Fruit fly (Drosophila melanogaster) whole organism, adult: Measurements from ENCODE around the gene CG13458.

Experiments
- CG11617 ChIP-seq: fragments of 200-800 bp; sonication (Bioruptor generic); optimal IDR thresholded peaks from 2 replicates; lab custom pipeline; 2017; ENCODE audit warnings: mild to moderate bottlenecking, missing biosample characterization, missing genetic modification reagents, missing genetic modification characterization
- CG12768 ChIP-seq: fragments of 200-800 bp; sonication (Bioruptor generic); optimal IDR thresholded peaks from 2 replicates; lab custom pipeline; 2017; ENCODE audit warnings: missing biosample characterization, missing genetic modification characterization, mild to moderate bottlenecking, moderate library complexity, missing genetic modification reagents
- CG1620 ChIP-seq: fragments of 200-800 bp; sonication (Bioruptor generic); optimal IDR thresholded peaks from 2 replicates; lab custom pipeline; 2016; ENCODE audit warnings: missing biosample characterization, missing genetic modification characterization
- CG33017 ChIP-seq: fragments of 200-800 bp; sonication (Bioruptor generic); optimal IDR thresholded peaks from 2 replicates; lab custom pipeline; 2018; ENCODE audit warnings: missing biosample characterization, mild to moderate bottlenecking, missing genetic modification characterization, moderate library complexity
- CG7045 ChIP-seq: fragments of 200-800 bp; sonication (Bioruptor generic); optimal IDR thresholded peaks from 2 replicates; lab custom pipeline; 2017; ENCODE audit warnings: missing biosample characterization, mild to moderate bottlenecking, missing genetic modification characterization
- CG7101 ChIP-seq: fragments of 200-800 bp; sonication (Bioruptor generic); optimal IDR thresholded peaks from 2 replicates; lab custom pipeline; 2018; ENCODE audit warnings: missing biosample characterization, mild to moderate bottlenecking, missing genetic modification characterization, moderate library complexity
- Clk ChIP-seq: fragments of 200-800 bp; sonication (Bioruptor generic); optimal IDR thresholded peaks from 2 replicates; lab custom pipeline; 2017; ENCODE audit warnings: missing biosample characterization, missing genetic modification characterization
- Hr96 ChIP-seq: fragments of 200-800 bp; sonication (Bioruptor generic); optimal IDR thresholded peaks from 2 replicates; lab custom pipeline; 2016; ENCODE audit warnings: missing biosample characterization, missing genetic modification characterization
- Mnt ChIP-seq: fragments of 200-800 bp; sonication (Bioruptor generic); optimal IDR thresholded peaks from 2 replicates; lab custom pipeline; 2016; ENCODE audit warnings: missing biosample characterization, mild to moderate bottlenecking, missing genetic modification characterization
- cnc ChIP-seq, 2 experiments: fragments of >200 bp; optimal IDR thresholded peaks; 2 replicates each; lab custom pipeline; 2017
- kay ChIP-seq: fragments of 200-800 bp; sonication (Bioruptor generic); peaks from one replicate; lab custom pipeline; 2016; ENCODE audit warnings: missing biosample characterization, missing genetic modification characterization, borderline replicate concordance
- pad ChIP-seq: fragments of 200-800 bp; sonication (Bioruptor generic); optimal IDR thresholded peaks from 3 replicates; lab custom pipeline; 2017; ENCODE audit warnings: missing biosample characterization, missing genetic modification characterization, mild to moderate bottlenecking, moderate library complexity, missing genetic modification reagents
- tj ChIP-seq: fragments of 200-800 bp; sonication (Bioruptor generic); optimal IDR thresholded peaks from 3 replicates; lab custom pipeline; 2017; ENCODE audit warnings: missing biosample characterization, mild to moderate bottlenecking, missing genetic modification characterization, moderate library complexity
- toe ChIP-seq: fragments of 200-800 bp; sonication (Bioruptor generic); optimal IDR thresholded peaks from 2 replicates; lab custom pipeline; 2016; ENCODE audit warnings: missing biosample characterization, missing genetic modification characterization

- TF ChIP-seq CG12768 (GFP tag; lab: Kevin White, UChicago) = no peak
- TF ChIP-seq CG1620 = no peak
- TF ChIP-seq tj (GFP tag; lab: Kevin White, UChicago) = no peak
- TF ChIP-seq CG33017 (tag; lab: Kevin White, UChicago) = no peak
- no peak for TF ChIP-seq cnc (optimal IDR thresholded peaks at IDR 0.05; lab: Kevin White, UChicago)
- TF ChIP-seq pad (GFP tag; lab: Kevin White, UChicago) = no peak
- TF ChIP-seq kay (GFP tag; lab: Kevin White, UChicago) = no peak
- no peak for TF ChIP-seq CG7101 (tag; lab: Kevin White, UChicago)
- TF ChIP-seq toe (GFP tag; lab: Kevin White, UChicago) = no peak
- TF ChIP-seq Clk = no peak
- TF ChIP-seq CG11617 = no peak
- TF ChIP-seq Mnt (GFP tag; lab: Kevin White, UChicago) = no peak
- no peak for TF ChIP-seq Hr96 (GFP tag; lab: Kevin White, UChicago)
- no peak for TF ChIP-seq CG7045 (GFP tag; lab: Kevin White, UChicago)
Observed at dm6 chr3L:15131278-15131677, 17.9 kb downstream of the CG13458 start, which contains the start of gene CG13457.
